Fruit fly (Drosophila melanogaster) whole organism, prepupa: ENCODE data around the gene PNUTS.

Source experiments
- CG10669 ChIP-seq: fragments of 200-800 bp; sonication (Bioruptor generic); optimal IDR thresholded peaks from 3 replicates; lab custom pipeline; 2018; ENCODE audit warnings: missing biosample characterization, mild to moderate bottlenecking, missing genetic modification characterization, moderate library complexity
- CG11294 ChIP-seq: fragments of 200-800 bp; sonication (Bioruptor generic); IDR thresholded peaks from 2 replicates; pipeline ENCODE4 v1.3.6; 2022; ENCODE audit warnings: missing biosample characterization, missing genetic modification characterization
- CG11902 ChIP-seq: fragments of 200-800 bp; sonication (Bioruptor generic); optimal IDR thresholded peaks from 3 replicates; lab custom pipeline; 2016; ENCODE audit warnings: missing biosample characterization, missing genetic modification characterization
- CG15336 ChIP-seq: fragments of 200-800 bp; sonication (Bioruptor generic); IDR thresholded peaks from 2 replicates; pipeline ENCODE4 v1.3.6; 2022; ENCODE audit warnings: missing biosample characterization, missing genetic modification characterization
- CG16779 ChIP-seq: fragments of 200-800 bp; sonication (Bioruptor generic); optimal IDR thresholded peaks from 3 replicates; lab custom pipeline; 2017; ENCODE audit warnings: missing biosample characterization, mild to moderate bottlenecking, missing genetic modification characterization
- CG3032 ChIP-seq: fragments of 200-800 bp; optimal IDR thresholded peaks from 2 replicates; lab custom pipeline; 2019; ENCODE audit warnings: missing biosample characterization, mild to moderate bottlenecking, missing genetic modification characterization, moderate library complexity
- CG31627 ChIP-seq: fragments of 200-800 bp; sonication (Bioruptor generic); optimal IDR thresholded peaks from 3 replicates; lab custom pipeline; 2016; ENCODE audit warnings: missing biosample characterization, missing genetic modification characterization
- CG32006 ChIP-seq: fragments of 200-800 bp; sonication (Bioruptor generic); optimal IDR thresholded peaks from 3 replicates; lab custom pipeline; 2017; ENCODE audit warnings: missing biosample characterization, mild to moderate bottlenecking, missing genetic modification characterization
- CG34406 ChIP-seq: fragments of 200-800 bp; sonication (Bioruptor generic); optimal IDR thresholded peaks from 3 replicates; lab custom pipeline; 2016; ENCODE audit warnings: missing biosample characterization, missing genetic modification characterization
- CG4318 ChIP-seq: fragments of 200-800 bp; sonication (Bioruptor generic); optimal IDR thresholded peaks from 3 replicates; lab custom pipeline; 2017; ENCODE audit warnings: missing biosample characterization, mild to moderate bottlenecking, missing genetic modification characterization
- CG6163 ChIP-seq: fragments of 200-800 bp; sonication (Bioruptor generic); IDR thresholded peaks from 3 replicates; pipeline ENCODE4 v1.3.6; 2022; ENCODE audit warnings: missing biosample characterization, missing genetic modification characterization
- CG6276 ChIP-seq: fragments of 200-800 bp; sonication (Bioruptor generic); optimal IDR thresholded peaks from 2 replicates; lab custom pipeline; 2017; ENCODE audit warnings: missing biosample characterization, mild to moderate bottlenecking, missing genetic modification characterization
- CG6792 ChIP-seq: fragments of 200-800 bp; sonication (Bioruptor generic); optimal IDR thresholded peaks from 3 replicates; lab custom pipeline; 2016; ENCODE audit warnings: missing biosample characterization, missing genetic modification characterization
- CG6854 ChIP-seq: fragments of 200-800 bp; sonication (Bioruptor generic); optimal IDR thresholded peaks from 2 replicates; lab custom pipeline; 2017; ENCODE audit warnings: missing biosample characterization, mild to moderate bottlenecking, missing genetic modification characterization
- CG8119 ChIP-seq: fragments of 200-800 bp; sonication (Bioruptor generic); IDR thresholded peaks from 3 replicates; pipeline ENCODE4 v1.3.6; 2022; ENCODE audit warnings: missing biosample characterization, missing genetic modification characterization
- CG8632 ChIP-seq: fragments of 200-800 bp; sonication (Bioruptor generic); optimal IDR thresholded peaks from 3 replicates; lab custom pipeline; 2016; ENCODE audit warnings: missing biosample characterization, missing genetic modification characterization
- CG9139 ChIP-seq: fragments of 200-800 bp; sonication (Bioruptor generic); optimal IDR thresholded peaks from 3 replicates; lab custom pipeline; 2017; ENCODE audit warnings: missing biosample characterization, mild to moderate bottlenecking, missing genetic modification characterization
- Eip78C ChIP-seq: fragments of 200-800 bp; sonication (Bioruptor generic); peaks from one replicate; lab custom pipeline; 2016; ENCODE audit warnings: missing biosample characterization, missing genetic modification characterization
- Ets21C ChIP-seq: fragments of 200-800 bp; sonication (Bioruptor generic); optimal IDR thresholded peaks from 3 replicates; lab custom pipeline; 2016; ENCODE audit warnings: missing biosample characterization, missing genetic modification characterization
- Ets96B ChIP-seq: fragments of 200-800 bp; optimal IDR thresholded peaks from 2 replicates; lab custom pipeline; 2019; ENCODE audit warnings: missing biosample characterization, mild to moderate bottlenecking, missing genetic modification characterization, moderate library complexity
- Gug ChIP-seq: fragments of 200-800 bp; sonication (Bioruptor generic); IDR thresholded peaks from 2 replicates; pipeline ENCODE4 v1.3.6; 2022; ENCODE audit warnings: missing biosample characterization, missing genetic modification characterization
- Hr38 ChIP-seq: sonication (Bioruptor generic); optimal IDR thresholded peaks from 2 replicates; lab custom pipeline; 2016; ENCODE audit warnings: missing biosample characterization, missing genetic modification characterization
- Hr39 ChIP-seq: fragments of 200-800 bp; sonication (Bioruptor generic); optimal IDR thresholded peaks from 2 replicates; lab custom pipeline; 2016; ENCODE audit warnings: missing biosample characterization, missing genetic modification characterization
- Hr4 ChIP-seq: fragments of 200-800 bp; sonication (Bioruptor generic); optimal IDR thresholded peaks from 3 replicates; lab custom pipeline; 2016; ENCODE audit warnings: missing biosample characterization, missing genetic modification characterization
- Met ChIP-seq: fragments of 200-800 bp; sonication (Bioruptor generic); optimal IDR thresholded peaks from 3 replicates; lab custom pipeline; 2016; ENCODE audit warnings: missing biosample characterization, missing genetic modification characterization
- OdsH ChIP-seq: fragments of 200-800 bp; sonication (Bioruptor generic); optimal IDR thresholded peaks from 3 replicates; lab custom pipeline; 2016; ENCODE audit warnings: missing biosample characterization, missing genetic modification characterization
- Smox ChIP-seq: fragments of 200-800 bp; sonication (Bioruptor generic); optimal IDR thresholded peaks from 3 replicates; lab custom pipeline; 2016; ENCODE audit warnings: missing biosample characterization, missing genetic modification characterization
- Sox102F ChIP-seq: fragments of 200-800 bp; sonication (Bioruptor generic); optimal IDR thresholded peaks from 2 replicates; lab custom pipeline; 2016; ENCODE audit warnings: missing biosample characterization, mild to moderate bottlenecking, missing genetic modification characterization
- Sox14 ChIP-seq: fragments of 200-800 bp; sonication (Bioruptor generic); optimal IDR thresholded peaks from 3 replicates; lab custom pipeline; 2016; ENCODE audit warnings: missing biosample characterization, missing genetic modification characterization
- achi ChIP-seq: fragments of 200-800 bp; sonication (Bioruptor generic); optimal IDR thresholded peaks from 3 replicates; lab custom pipeline; 2016; ENCODE audit warnings: missing biosample characterization, missing genetic modification characterization
- acj6 ChIP-seq: fragments of 200-800 bp; sonication (Bioruptor generic); optimal IDR thresholded peaks from 3 replicates; lab custom pipeline; 2016; ENCODE audit warnings: missing biosample characterization, missing genetic modification characterization
- dac ChIP-seq: fragments of 200-800 bp; sonication (Bioruptor generic); optimal IDR thresholded peaks from 2 replicates; lab custom pipeline; 2017; ENCODE audit warnings: missing biosample characterization, mild to moderate bottlenecking, missing genetic modification characterization
- dsx ChIP-seq: fragments of 200-800 bp; optimal IDR thresholded peaks from 3 replicates; lab custom pipeline; 2019; ENCODE audit warnings: missing biosample characterization, mild to moderate bottlenecking, missing genetic modification characterization, moderate library complexity; ENCODE audit not compliant: poor library complexity, severe bottlenecking
- esn ChIP-seq: fragments of 200-800 bp; sonication (Bioruptor generic); optimal IDR thresholded peaks from 2 replicates; lab custom pipeline; 2016; ENCODE audit warnings: missing biosample characterization, mild to moderate bottlenecking, missing genetic modification characterization, moderate library complexity
- fd59A ChIP-seq: fragments of 200-800 bp; sonication (Bioruptor generic); optimal IDR thresholded peaks from 2 replicates; lab custom pipeline; 2017; ENCODE audit warnings: missing biosample characterization, mild to moderate bottlenecking, missing genetic modification characterization, missing genetic modification reagents
- fd85E ChIP-seq: fragments of 200-800 bp; sonication (Bioruptor generic); optimal IDR thresholded peaks from 3 replicates; lab custom pipeline; 2016; ENCODE audit warnings: missing biosample characterization, missing genetic modification characterization
- fkh ChIP-seq: fragments of 200-800 bp; sonication (Bioruptor generic); optimal IDR thresholded peaks from 3 replicates; lab custom pipeline; 2017; ENCODE audit warnings: missing biosample characterization, mild to moderate bottlenecking, missing genetic modification characterization, moderate library complexity
- lz ChIP-seq: fragments of 200-800 bp; sonication (Bioruptor generic); optimal IDR thresholded peaks from 3 replicates; lab custom pipeline; 2016; ENCODE audit warnings: missing biosample characterization, missing genetic modification characterization
- net ChIP-seq: fragments of 200-800 bp; sonication (Bioruptor generic); optimal IDR thresholded peaks from 3 replicates; lab custom pipeline; 2016; ENCODE audit warnings: missing biosample characterization, missing genetic modification characterization
- salr ChIP-seq, 2 experiments: fragments of 200-800 bp; sonication (Bioruptor generic); optimal IDR thresholded peaks; 3 replicates each; lab custom pipeline; 2016 to 2018; ENCODE audit warnings: missing biosample characterization in 2 of 2, missing genetic modification characterization in 2 of 2, mild to moderate bottlenecking in 1 of 2
- ss ChIP-seq, 2 experiments: fragments of 200-800 bp; sonication (Bioruptor generic); optimal IDR thresholded peaks; 2 replicates in 1 of 2; 3 replicates in 1 of 2; lab custom pipeline; 2017 to 2018; ENCODE audit warnings: mild to moderate bottlenecking in 2 of 2, missing biosample characterization in 2 of 2, missing genetic modification characterization in 2 of 2, moderate library complexity in 1 of 2
- svp ChIP-seq: fragments of 200-800 bp; sonication (Bioruptor generic); peaks from one replicate; lab custom pipeline; 2016; ENCODE audit warnings: missing biosample characterization, missing genetic modification characterization
- topi ChIP-seq: fragments of 200-800 bp; sonication (Bioruptor generic); optimal IDR thresholded peaks from 3 replicates; lab custom pipeline; 2016; ENCODE audit warnings: missing biosample characterization, missing genetic modification characterization

The PNUTS gene

dm6 chr2L:821242-821985, 48.9 kb upstream of the PNUTS start, which contains the start of gene CG3662 (continued):
- TF ChIP-seq salr (GFP tag; optimal IDR thresholded peaks at IDR 0.05; lab: Kevin White, UChicago): no peak

dm6 chr2L:821986-822711, 48.1 kb upstream of the PNUTS start:
- no peak for TF ChIP-seq CG6163 (GFP tag; lab: Robert Waterston, UW)
- peak; percentile 14; the same call in 1 of the 2 replicates for TF ChIP-seq CG15336 (GFP tag; lab: Robert Waterston, UW)
- TF ChIP-seq CG8119 (GFP tag; lab: Robert Waterston, UW): 0 out of 3 replicates have a peak, but pooled peaks have one; percentile 4
- peak; percentile 78 for TF ChIP-seq svp (GFP tag; lab: Kevin White, UChicago)
- no peak for TF ChIP-seq Smox (GFP tag; lab: Kevin White, UChicago)
- peak; percentile 73 for TF ChIP-seq Eip78C
- no peak for TF ChIP-seq salr (GFP tag; optimal IDR thresholded peaks at IDR 0.05; lab: Kevin White, UChicago)
- TF ChIP-seq Met: no peak

dm6 chr2L:825768-826263, 44.4 kb upstream of the PNUTS start, which contains the start of the genes CG3862 and dock:
Gene CG3862, minus strand, starts transcription at chr2L:825861.
Gene dock, plus strand, starts transcription at chr2L:825969.
- TF ChIP-seq fd59A (GFP tag; lab: Kevin White, UChicago): no peak
- peak; percentile 13 for TF ChIP-seq dsx (GFP tag; lab: Kevin White, UChicago)
- peak; percentile 86 for TF ChIP-seq Eip78C
- peak; percentile 38 for TF ChIP-seq topi
- peak; percentile 54 for TF ChIP-seq esn (GFP tag; lab: Kevin White, UChicago)
- peak; percentile 21; the same call in 1 of the 2 replicates for TF ChIP-seq CG15336 (GFP tag; lab: Robert Waterston, UW)
- no peak for TF ChIP-seq CG3032 (tag; lab: Kevin White, UChicago)
- TF ChIP-seq CG9139 (GFP tag; lab: Kevin White, UChicago): no peak
- peak; percentile 6 for TF ChIP-seq CG6792
- no peak for TF ChIP-seq Sox102F (GFP tag; lab: Kevin White, UChicago)
- TF ChIP-seq acj6 (GFP tag; lab: Kevin White, UChicago): no peak
- peak; percentile 66 for TF ChIP-seq fkh (GFP tag; lab: Kevin White, UChicago)
- no peak for TF ChIP-seq CG8632 (GFP tag; lab: Kevin White, UChicago)
- TF ChIP-seq CG11902 (GFP tag; lab: Kevin White, UChicago): no peak
- TF ChIP-seq CG16779 (tag; lab: Kevin White, UChicago): peak; percentile 32
- TF ChIP-seq Hr39 (GFP tag; lab: Kevin White, UChicago): no peak
- TF ChIP-seq CG11294 (GFP tag; lab: Robert Waterston, UW): no peak
- TF ChIP-seq Hr38 (GFP tag; lab: Kevin White, UChicago): no peak
- TF ChIP-seq CG6276 (GFP tag; lab: Kevin White, UChicago): no peak
- no peak for TF ChIP-seq Smox (GFP tag; lab: Kevin White, UChicago)
- TF ChIP-seq CG4318 (GFP tag; lab: Kevin White, UChicago): no peak
- peak; percentile 60 for TF ChIP-seq Sox14 (GFP tag; lab: Kevin White, UChicago)
- no peak for TF ChIP-seq dac (GFP tag; lab: Kevin White, UChicago)
- peak; percentile 21 for TF ChIP-seq CG32006 (GFP tag; lab: Kevin White, UChicago)
- TF ChIP-seq achi (GFP tag; lab: Kevin White, UChicago): peak; percentile 13
- TF ChIP-seq Ets96B (tag; lab: Kevin White, UChicago): no peak
- peak; percentile 30; the same call in 1 of the 3 replicates for TF ChIP-seq CG8119 (GFP tag; lab: Robert Waterston, UW)
- peak; percentile 59; the same call in 1 of the 3 replicates for TF ChIP-seq CG6163 (GFP tag; lab: Robert Waterston, UW)
- TF ChIP-seq CG10669: peak; percentile 9
- no peak for TF ChIP-seq Hr4 (GFP tag; lab: Kevin White, UChicago)
- no peak for TF ChIP-seq Met
- TF ChIP-seq salr (GFP tag; optimal IDR thresholded peaks at IDR 0.05; lab: Kevin White, UChicago): no peak
- no peak for TF ChIP-seq fd85E (GFP tag; lab: Kevin White, UChicago)
- no peak for TF ChIP-seq CG34406 (GFP tag; lab: Kevin White, UChicago)
- peak in 1 of 2 experiments; percentile 33 for TF ChIP-seq ss (GFP tag; optimal IDR thresholded peaks at IDR 0.05; lab: Kevin White, UChicago)
- TF ChIP-seq CG6854 (GFP tag; lab: Kevin White, UChicago): peak; percentile 35
- peak; percentile 41 for TF ChIP-seq CG31627
- TF ChIP-seq Ets21C (GFP tag; lab: Kevin White, UChicago): peak; percentile 14
- TF ChIP-seq net (GFP tag; lab: Kevin White, UChicago): no peak
- TF ChIP-seq lz (GFP tag; lab: Kevin White, UChicago): peak; percentile 29
- TF ChIP-seq Gug (GFP tag; lab: Robert Waterston, UW): no peak
- no peak for TF ChIP-seq OdsH
